Fruit fly (Drosophila melanogaster) whole organism, embryonic: Measurements from ENCODE around the gene CG6607.

Source experiments
- CG10147 ChIP-seq: fragments of 200-800 bp; sonication (Bioruptor generic); optimal IDR thresholded peaks from 2 replicates; lab custom pipeline; 2019; ENCODE audit warnings: missing biosample characterization, mild to moderate bottlenecking, missing genetic modification characterization, moderate library complexity
- CG10431 ChIP-seq: fragments of 200-800 bp; sonication (Bioruptor generic); optimal IDR thresholded peaks from 3 replicates; lab custom pipeline; 2018; ENCODE audit warnings: missing biosample characterization, mild to moderate bottlenecking, missing genetic modification characterization
- CG12942 ChIP-seq: fragments of 200-800 bp; sonication (Bioruptor generic); optimal IDR thresholded peaks from 3 replicates; lab custom pipeline; 2016; ENCODE audit warnings: missing biosample characterization, missing genetic modification characterization
- CG13424 ChIP-seq: fragments of 200-800 bp; sonication (Bioruptor generic); optimal IDR thresholded peaks from 2 replicates; lab custom pipeline; 2019; ENCODE audit warnings: missing biosample characterization, mild to moderate bottlenecking, missing genetic modification characterization, moderate library complexity
- CG14050 ChIP-seq: fragments of 200-800 bp; sonication (Bioruptor generic); IDR thresholded peaks from 3 replicates; pipeline ENCODE4 v1.3.6; 2022; ENCODE audit warnings: missing biosample characterization, missing genetic modification characterization
- CG15479 ChIP-seq: fragments of 200-800 bp; sonication (Bioruptor generic); optimal IDR thresholded peaks from 3 replicates; lab custom pipeline; 2019; ENCODE audit warnings: missing biosample characterization, mild to moderate bottlenecking, missing genetic modification characterization, moderate library complexity
- CG1602 ChIP-seq: fragments of 200-800 bp; sonication (Bioruptor generic); optimal IDR thresholded peaks from 3 replicates; lab custom pipeline; 2016; ENCODE audit warnings: missing biosample characterization, missing genetic modification characterization
- CG17328 ChIP-seq: fragments of 200-800 bp; sonication (Bioruptor generic); IDR thresholded peaks from 2 replicates; pipeline ENCODE4 v1.3.6; 2022; ENCODE audit warnings: missing biosample characterization, missing genetic modification characterization
- CG1792 ChIP-seq: fragments of 200-800 bp; sonication (Bioruptor generic); optimal IDR thresholded peaks from 2 replicates; lab custom pipeline; 2016; ENCODE audit warnings: missing biosample characterization, missing genetic modification characterization
- CG18599 ChIP-seq: fragments of 200-800 bp; sonication (Bioruptor generic); optimal IDR thresholded peaks from 3 replicates; lab custom pipeline; 2017; ENCODE audit warnings: missing biosample characterization, missing genetic modification characterization, mild to moderate bottlenecking, moderate library complexity, missing genetic modification reagents
- CG2120 ChIP-seq: fragments of 200-800 bp; sonication (Bioruptor generic); optimal IDR thresholded peaks from 3 replicates; lab custom pipeline; 2016; ENCODE audit warnings: missing biosample characterization, missing genetic modification characterization
- CG2712 ChIP-seq: fragments of 200-800 bp; optimal IDR thresholded peaks from 3 replicates; lab custom pipeline; 2019; ENCODE audit warnings: missing biosample characterization, mild to moderate bottlenecking, missing genetic modification characterization, moderate library complexity
- CG2889 ChIP-seq: fragments of 200-800 bp; sonication (Bioruptor generic); IDR thresholded peaks from 3 replicates; pipeline ENCODE4 v1.3.6; 2022; ENCODE audit warnings: missing biosample characterization, missing genetic modification characterization
- CG32772 ChIP-seq: fragments of 200-800 bp; sonication (Bioruptor generic); IDR thresholded peaks from 2 replicates; pipeline ENCODE4 v1.3.6; 2022; ENCODE audit warnings: missing biosample characterization, missing genetic modification characterization
- CG4404 ChIP-seq: fragments of 200-800 bp; sonication (Bioruptor generic); IDR thresholded peaks from 2 replicates; pipeline ENCODE4 v1.3.6; 2022; ENCODE audit warnings: missing biosample characterization, missing genetic modification characterization
- CG4730 ChIP-seq: fragments of 200-800 bp; sonication (Bioruptor generic); IDR thresholded peaks from 2 replicates; pipeline ENCODE4 v1.3.6; 2022; ENCODE audit warnings: missing biosample characterization, missing genetic modification characterization
- CG6654 ChIP-seq: fragments of 200-800 bp; sonication (Bioruptor generic); optimal IDR thresholded peaks from 2 replicates; lab custom pipeline; 2017; ENCODE audit warnings: missing biosample characterization, mild to moderate bottlenecking, missing genetic modification characterization
- CG6683 ChIP-seq: fragments of 200-800 bp; sonication (Bioruptor generic); optimal IDR thresholded peaks from 2 replicates; lab custom pipeline; 2017; ENCODE audit warnings: missing biosample characterization, mild to moderate bottlenecking, missing genetic modification characterization, missing genetic modification reagents
- CG8290 ChIP-seq, 3 experiments: fragments of 200-800 bp; sonication (Bioruptor generic); optimal IDR thresholded peaks; 2 replicates each; lab custom pipeline; 2016 to 2019; ENCODE audit warnings: missing biosample characterization in 3 of 3, missing genetic modification characterization in 3 of 3, mild to moderate bottlenecking in 2 of 3, moderate library complexity in 1 of 3
- CG8924 ChIP-seq: fragments of 200-800 bp; optimal IDR thresholded peaks from 3 replicates; lab custom pipeline; 2019; ENCODE audit warnings: missing biosample characterization, mild to moderate bottlenecking, missing genetic modification characterization, moderate library complexity
- CG9437 ChIP-seq: fragments of 200-800 bp; sonication (Bioruptor generic); optimal IDR thresholded peaks from 2 replicates; lab custom pipeline; 2018; ENCODE audit warnings: missing biosample characterization, mild to moderate bottlenecking, missing genetic modification characterization
- CG9609 ChIP-seq: fragments of 200-800 bp; sonication (Bioruptor generic); optimal IDR thresholded peaks from 3 replicates; lab custom pipeline; 2016; ENCODE audit warnings: missing biosample characterization, missing genetic modification characterization
- CrebB ChIP-seq: fragments of 200-800 bp; sonication (Bioruptor generic); optimal IDR thresholded peaks from 3 replicates; lab custom pipeline; 2018; ENCODE audit warnings: missing biosample characterization, mild to moderate bottlenecking, missing genetic modification characterization
- Dll ChIP-seq: fragments of 200-800 bp; sonication (Bioruptor generic); IDR thresholded peaks from 4 replicates; pipeline ENCODE4 v1.3.6; 2022; ENCODE audit warnings: missing biosample characterization, missing genetic modification characterization; ENCODE audit not compliant: partially characterized antibody
- ERR ChIP-seq: fragments of 200-800 bp; sonication (Bioruptor generic); optimal IDR thresholded peaks from 2 replicates; lab custom pipeline; 2016; ENCODE audit warnings: missing biosample characterization, missing genetic modification characterization
- Ets65A ChIP-seq: fragments of 200-800 bp; sonication (Bioruptor generic); peaks from one replicate; lab custom pipeline; 2016; ENCODE audit warnings: missing biosample characterization, missing genetic modification characterization
- Gug ChIP-seq: fragments of 200-800 bp; sonication (Bioruptor generic); IDR thresholded peaks from 4 replicates; pipeline ENCODE4 v1.3.6; 2022; ENCODE audit warnings: missing biosample characterization, missing genetic modification characterization
- HLHmδ ChIP-seq: fragments of 200-800 bp; sonication (Bioruptor generic); optimal IDR thresholded peaks from 2 replicates; lab custom pipeline; 2018; ENCODE audit warnings: missing biosample characterization, mild to moderate bottlenecking, missing genetic modification characterization, moderate library complexity
- HmgD ChIP-seq: fragments of 200-800 bp; sonication (Bioruptor generic); optimal IDR thresholded peaks from 3 replicates; lab custom pipeline; 2016; ENCODE audit warnings: missing biosample characterization, missing genetic modification characterization
- NfI ChIP-seq: fragments of 200-800 bp; sonication (Bioruptor generic); optimal IDR thresholded peaks from 3 replicates; lab custom pipeline; 2018; ENCODE audit warnings: missing biosample characterization, mild to moderate bottlenecking, missing genetic modification characterization, moderate library complexity
- Rfx ChIP-seq: fragments of 200-800 bp; sonication (Bioruptor generic); IDR thresholded peaks from 2 replicates; pipeline ENCODE4 v1.3.6; 2022; ENCODE audit warnings: missing biosample characterization, missing genetic modification characterization
- Taf1 ChIP-seq: fragments of 200-800 bp; sonication (Bioruptor generic); IDR thresholded peaks from 2 replicates; pipeline ENCODE4 v1.3.6; 2022; ENCODE audit warnings: missing biosample characterization, missing genetic modification characterization
- Tbp ChIP-seq: fragments of >200 bp; optimal IDR thresholded peaks from 2 replicates; lab custom pipeline; 2018; ENCODE audit warnings: missing biosample characterization, missing genetic modification characterization
- crc ChIP-seq: fragments of 200-800 bp; sonication (Bioruptor generic); optimal IDR thresholded peaks from 2 replicates; lab custom pipeline; 2016; ENCODE audit warnings: missing biosample characterization, missing genetic modification characterization
- dmrt99B ChIP-seq: fragments of 200-800 bp; sonication (Bioruptor generic); optimal IDR thresholded peaks from 2 replicates; lab custom pipeline; 2018; ENCODE audit warnings: missing biosample characterization, mild to moderate bottlenecking, missing genetic modification characterization, moderate library complexity
- ewg ChIP-seq: fragments of 200-800 bp; sonication (Bioruptor generic); optimal IDR thresholded peaks from 3 replicates; lab custom pipeline; 2017; ENCODE audit warnings: mild to moderate bottlenecking, missing biosample characterization, missing genetic modification reagents, missing genetic modification characterization
- fd96Cb ChIP-seq: fragments of 200-800 bp; sonication (Bioruptor generic); optimal IDR thresholded peaks from 2 replicates; lab custom pipeline; 2018; ENCODE audit warnings: missing biosample characterization, mild to moderate bottlenecking, missing genetic modification characterization, moderate library complexity
- gem ChIP-seq: fragments of 200-800 bp; sonication (Bioruptor generic); optimal IDR thresholded peaks from 2 replicates; lab custom pipeline; 2019; ENCODE audit warnings: missing biosample characterization, mild to moderate bottlenecking, missing genetic modification characterization, moderate library complexity
- gfzf ChIP-seq: fragments of 200-800 bp; sonication (Bioruptor generic); optimal IDR thresholded peaks from 2 replicates; lab custom pipeline; 2016; ENCODE audit warnings: missing biosample characterization, mild to moderate bottlenecking, missing genetic modification characterization, moderate library complexity
- grau ChIP-seq: fragments of 200-800 bp; optimal IDR thresholded peaks from 3 replicates; lab custom pipeline; 2019; ENCODE audit warnings: missing biosample characterization, mild to moderate bottlenecking, missing genetic modification characterization, moderate library complexity
- h ChIP-seq: fragments of >200 bp; optimal IDR thresholded peaks from 2 replicates; lab custom pipeline; 2017
- mam ChIP-seq: fragments of 200-800 bp; sonication (Bioruptor generic); optimal IDR thresholded peaks from 3 replicates; lab custom pipeline; 2016; ENCODE audit warnings: missing biosample characterization, missing genetic modification characterization
- mld ChIP-seq: fragments of 200-800 bp; sonication (Bioruptor generic); IDR thresholded peaks from 3 replicates; pipeline ENCODE4 v1.3.6; 2022; ENCODE audit warnings: missing biosample characterization, missing genetic modification characterization; ENCODE audit not compliant: partially characterized antibody
- nmo ChIP-seq: fragments of 200-800 bp; sonication (Bioruptor generic); optimal IDR thresholded peaks from 2 replicates; lab custom pipeline; 2018; ENCODE audit warnings: missing biosample characterization, mild to moderate bottlenecking, missing genetic modification characterization, moderate library complexity
- sc ChIP-seq, 3 experiments: fragments of >200 bp in 2 of 3; fragments of 200-800 bp in 1 of 3; sonication (Bioruptor generic) in 1 of 3; optimal IDR thresholded peaks; 2 replicates in 2 of 3; 3 replicates in 1 of 3; lab custom pipeline; 2017; ENCODE audit warnings: mild to moderate bottlenecking in 1 of 3, missing biosample characterization in 1 of 3, missing genetic modification characterization in 1 of 3, missing genetic modification reagents in 1 of 3
- sens-2 ChIP-seq: fragments of 200-800 bp; sonication (Bioruptor generic); IDR thresholded peaks from 2 replicates; pipeline ENCODE4 v1.3.6; 2022; ENCODE audit warnings: missing biosample characterization, missing genetic modification characterization
- sqz ChIP-seq: fragments of 200-800 bp; sonication (Bioruptor generic); optimal IDR thresholded peaks from 3 replicates; lab custom pipeline; 2018; ENCODE audit warnings: missing biosample characterization, mild to moderate bottlenecking, missing genetic modification characterization
- vvl ChIP-seq: fragments of 200-800 bp; sonication (Bioruptor generic); IDR thresholded peaks from 2 replicates; pipeline ENCODE4 v1.3.6; 2022; ENCODE audit warnings: missing biosample characterization, missing genetic modification characterization
- zen2 ChIP-seq: fragments of 200-800 bp; sonication (Bioruptor generic); IDR thresholded peaks from 3 replicates; pipeline ENCODE4 v1.3.6; 2022; ENCODE audit warnings: missing biosample characterization, missing genetic modification characterization; ENCODE audit not compliant: partially characterized antibody

The CG6607 gene

dm6 chr3R:24572540-24573043, 44.7 kb downstream of the CG6607 start (continued):
- TF ChIP-seq mld (GFP tag; lab: Robert Waterston, UW) = no peak
- TF ChIP-seq ewg (GFP tag; lab: Kevin White, UChicago) = peak; percentile 98
- TF ChIP-seq crc (GFP tag; lab: Kevin White, UChicago) = peak; percentile 92
- peak; percentile 99 for TF ChIP-seq CG18599 (GFP tag; lab: Kevin White, UChicago)
- peak; percentile 98 for TF ChIP-seq CG14050 (GFP tag; lab: Robert Waterston, UW)
- TF ChIP-seq fd96Cb (tag; lab: Kevin White, UChicago) = peak; percentile 95
- peak; percentile 97 for TF ChIP-seq nmo (GFP tag; lab: Kevin White, UChicago)
- no peak for TF ChIP-seq Tbp (GFP tag; lab: Kevin White, UChicago)
- peak; percentile 95 for TF ChIP-seq CG2889 (GFP tag; lab: Robert Waterston, UW)
- peak; percentile 99 for TF ChIP-seq CG8924 (tag; lab: Kevin White, UChicago)
- peak; percentile 97 for TF ChIP-seq mam
- TF ChIP-seq sqz (GFP tag; lab: Kevin White, UChicago) = peak; percentile 95
- peak; percentile 90 for TF ChIP-seq CG8290 (GFP tag; optimal IDR thresholded peaks at IDR 0.05; lab: Kevin White, UChicago)
- TF ChIP-seq CG8290 (tag; optimal IDR thresholded peaks at IDR 0.05; lab: Kevin White, UChicago) = peak; percentile 62 to 92
- TF ChIP-seq Gug = peak; percentile 94
- TF ChIP-seq CG2712 (tag; lab: Kevin White, UChicago) = peak; percentile 97
- peak; percentile 99 for TF ChIP-seq CG2120 (GFP tag; lab: Kevin White, UChicago)
- TF ChIP-seq CG6654 (GFP tag; lab: Kevin White, UChicago) = peak; percentile 86
- TF ChIP-seq sens-2 (GFP tag; lab: Robert Waterston, UW) = peak; percentile 97
- TF ChIP-seq CG9437 (GFP tag; lab: Kevin White, UChicago) = peak; percentile 91
- TF ChIP-seq zen2 (GFP tag; lab: Robert Waterston, UW) = no peak
- peak; percentile 14 for TF ChIP-seq gfzf (GFP tag; lab: Kevin White, UChicago)
- TF ChIP-seq NfI (GFP tag; lab: Kevin White, UChicago) = peak; percentile 98
- peak; percentile 92 for TF ChIP-seq ERR (GFP tag; lab: Kevin White, UChicago)
- TF ChIP-seq CG4730 = peak; percentile 98
- TF ChIP-seq CG17328 (GFP tag; lab: Robert Waterston, UW) = peak; percentile 99
- TF ChIP-seq CG10147 = peak; percentile 95
- TF ChIP-seq HLHmδ = no peak
- peak; percentile 81 for TF ChIP-seq HmgD
- TF ChIP-seq CrebB = peak; percentile 97
- TF ChIP-seq dmrt99B (tag; lab: Kevin White, UChicago) = peak; percentile 98
- peak; percentile 97 for TF ChIP-seq Taf1 (GFP tag; lab: Robert Waterston, UW)
- TF ChIP-seq CG1792 (GFP tag; lab: Kevin White, UChicago) = peak; percentile 93
- peak; percentile 99 for TF ChIP-seq Ets65A (GFP tag; lab: Kevin White, UChicago)
- TF ChIP-seq gem (tag; lab: Kevin White, UChicago) = peak; percentile 98
- TF ChIP-seq Rfx (GFP tag; lab: Robert Waterston, UW) = peak; percentile 99
- TF ChIP-seq CG12942 (GFP tag; lab: Kevin White, UChicago) = peak; percentile 94
- peak; percentile 97 for TF ChIP-seq CG6683
- TF ChIP-seq CG10431 (GFP tag; lab: Kevin White, UChicago) = peak; percentile 86
- TF ChIP-seq grau (tag; lab: Kevin White, UChicago) = peak; percentile 97
- TF ChIP-seq CG32772 (GFP tag; lab: Robert Waterston, UW) = peak; percentile 98
- peak; percentile 92 for TF ChIP-seq CG9609 (GFP tag; lab: Kevin White, UChicago)
- TF ChIP-seq h (lab: Kevin White, UChicago) = no peak
- TF ChIP-seq sc (optimal IDR thresholded peaks at IDR 0.05; lab: Kevin White, UChicago) = no peak
- peak; percentile 91 for TF ChIP-seq sc (GFP tag; optimal IDR thresholded peaks at IDR 0.05; lab: Kevin White, UChicago)
- TF ChIP-seq CG1602 (GFP tag; lab: Kevin White, UChicago) = peak; percentile 94
- peak; percentile 99 for TF ChIP-seq vvl
- TF ChIP-seq CG13424 (tag; lab: Kevin White, UChicago) = peak; percentile 98
- peak; percentile 87 for TF ChIP-seq CG4404 (GFP tag; lab: Robert Waterston, UW)
- 0 out of 4 replicates have a peak, but pooled peaks have one; percentile 18 for TF ChIP-seq Dll
- no peak for TF ChIP-seq CG15479 (GFP tag; lab: Kevin White, UChicago)
